Worm (Caenorhabditis elegans) whole organism, mixed stage, embryonic: ENCODE data around the gene R13A1.10.
A peak's percentile ranks its signal among the peaks of the same experiment; 100 is the strongest.

Source experiments
- M03D4.4 ChIP-seq: sonication (generic microtip); optimal IDR thresholded peaks from 2 replicates; lab custom pipeline; 2017; ENCODE audit warnings: mild to moderate bottlenecking, missing genetic modification characterization, missing compliant biosample characterization
- bed-3 ChIP-seq: fragments of 200-800 bp; sonication (Bioruptor generic); optimal IDR thresholded peaks from 3 replicates; lab custom pipeline; 2018; ENCODE audit warnings: mild to moderate bottlenecking, missing genetic modification characterization, moderate library complexity, missing compliant biosample characterization
- blmp-1 ChIP-seq: fragments of 150-350 bp; optimal IDR thresholded peaks from 2 replicates; lab custom pipeline; 2014; ENCODE audit warnings: missing biosample characterization, missing genetic modification characterization
- ceh-39 ChIP-seq: fragments of 150-350 bp; optimal IDR thresholded peaks from 2 replicates; lab custom pipeline; 2014; ENCODE audit warnings: missing biosample characterization, missing genetic modification characterization
- ceh-43 ChIP-seq: fragments of 200-800 bp; sonication (Bioruptor generic); optimal IDR thresholded peaks from 2 replicates; lab custom pipeline; 2018; ENCODE audit warnings: mild to moderate bottlenecking, missing genetic modification characterization, moderate library complexity, missing compliant biosample characterization
- ceh-83 ChIP-seq: fragments of 200-800 bp; sonication (Bioruptor generic); optimal IDR thresholded peaks from 2 replicates; lab custom pipeline; 2018; ENCODE audit warnings: mild to moderate bottlenecking, missing genetic modification characterization, missing compliant biosample characterization
- ces-1 ChIP-seq: fragments of 150-350 bp; optimal IDR thresholded peaks from 2 replicates; lab custom pipeline; 2014; ENCODE audit warnings: missing biosample characterization, missing genetic modification reagents, missing genetic modification characterization
- cnd-1 ChIP-seq: fragments of 200-800 bp; sonication (Bioruptor generic); optimal IDR thresholded peaks from 2 replicates; lab custom pipeline; 2018; ENCODE audit warnings: mild to moderate bottlenecking, missing genetic modification characterization, missing compliant biosample characterization
- flh-1 ChIP-seq: fragments of 200-800 bp; sonication (Bioruptor generic); optimal IDR thresholded peaks from 2 replicates; lab custom pipeline; 2018; ENCODE audit warnings: mild to moderate bottlenecking, missing genetic modification characterization, moderate library complexity, missing compliant biosample characterization
- ham-2 ChIP-seq: fragments of 200-800 bp; sonication (Bioruptor generic); optimal IDR thresholded peaks from 2 replicates; lab custom pipeline; 2018; ENCODE audit warnings: mild to moderate bottlenecking, missing genetic modification characterization, missing compliant biosample characterization
- hlh-1 ChIP-seq: fragments of 150-350 bp; optimal IDR thresholded peaks from 2 replicates; lab custom pipeline; 2014; ENCODE audit warnings: missing biosample characterization, missing genetic modification reagents, missing genetic modification characterization
- lin-13 ChIP-seq: fragments of 150-350 bp; optimal IDR thresholded peaks from 2 replicates; lab custom pipeline; 2014; ENCODE audit warnings: missing biosample characterization, missing genetic modification characterization
- mep-1 ChIP-seq: fragments of 150-350 bp; optimal IDR thresholded peaks from 2 replicates; lab custom pipeline; 2017; ENCODE audit warnings: missing biosample characterization, missing genetic modification reagents, missing genetic modification characterization, inconsistent platforms
- mls-2 ChIP-seq: sonication (generic microtip); optimal IDR thresholded peaks from 2 replicates; lab custom pipeline; 2016; ENCODE audit warnings: mild to moderate bottlenecking, missing genetic modification characterization, moderate library complexity, missing compliant biosample characterization
- nhr-12 ChIP-seq: fragments of 150-350 bp; optimal IDR thresholded peaks from 2 replicates; lab custom pipeline; 2014; ENCODE audit warnings: missing biosample characterization, missing genetic modification characterization
- nhr-2 ChIP-seq: fragments of 150-350 bp; optimal IDR thresholded peaks from 2 replicates; lab custom pipeline; 2014; ENCODE audit warnings: missing biosample characterization, missing genetic modification characterization
- nhr-237 ChIP-seq: fragments of 150-350 bp; optimal IDR thresholded peaks from 2 replicates; lab custom pipeline; 2014; ENCODE audit warnings: missing biosample characterization, missing genetic modification characterization
- nhr-28 ChIP-seq: fragments of 150-350 bp; optimal IDR thresholded peaks from 2 replicates; lab custom pipeline; 2014; ENCODE audit warnings: missing biosample characterization, missing genetic modification characterization
- nhr-76 ChIP-seq: sonication (generic microtip); optimal IDR thresholded peaks from 2 replicates; lab custom pipeline; 2017; ENCODE audit warnings: missing biosample characterization, missing genetic modification characterization
- pha-4 ChIP-seq: fragments of 150-350 bp; optimal IDR thresholded peaks from 2 replicates; lab custom pipeline; 2018; ENCODE audit warnings: missing biosample characterization, missing genetic modification reagents, missing genetic modification characterization
- snpc-4 ChIP-seq: fragments of 150-350 bp; optimal IDR thresholded peaks from 2 replicates; lab custom pipeline; 2014; ENCODE audit warnings: missing biosample characterization, missing genetic modification characterization
- sptf-1 ChIP-seq: sonication (generic microtip); optimal IDR thresholded peaks from 2 replicates; lab custom pipeline; 2017; ENCODE audit warnings: mild to moderate bottlenecking, missing genetic modification characterization, moderate library complexity, missing compliant biosample characterization
- unc-120 ChIP-seq: sonication (generic microtip); optimal IDR thresholded peaks from 2 replicates; lab custom pipeline; 2017; ENCODE audit warnings: missing genetic modification characterization, missing compliant biosample characterization; ENCODE audit not compliant: poor library complexity, severe bottlenecking
- unc-39 ChIP-seq: fragments of 150-350 bp; optimal IDR thresholded peaks from 2 replicates; lab custom pipeline; 2014; ENCODE audit warnings: missing biosample characterization, missing genetic modification characterization
- zip-8 ChIP-seq: fragments of 150-350 bp; optimal IDR thresholded peaks from 2 replicates; lab custom pipeline; 2014; ENCODE audit warnings: missing biosample characterization, missing genetic modification characterization
- ztf-11 ChIP-seq: fragments of 150-350 bp; optimal IDR thresholded peaks from 2 replicates; lab custom pipeline; 2014; ENCODE audit warnings: missing biosample characterization, missing genetic modification characterization

R13A1.10 gene

DNA sequence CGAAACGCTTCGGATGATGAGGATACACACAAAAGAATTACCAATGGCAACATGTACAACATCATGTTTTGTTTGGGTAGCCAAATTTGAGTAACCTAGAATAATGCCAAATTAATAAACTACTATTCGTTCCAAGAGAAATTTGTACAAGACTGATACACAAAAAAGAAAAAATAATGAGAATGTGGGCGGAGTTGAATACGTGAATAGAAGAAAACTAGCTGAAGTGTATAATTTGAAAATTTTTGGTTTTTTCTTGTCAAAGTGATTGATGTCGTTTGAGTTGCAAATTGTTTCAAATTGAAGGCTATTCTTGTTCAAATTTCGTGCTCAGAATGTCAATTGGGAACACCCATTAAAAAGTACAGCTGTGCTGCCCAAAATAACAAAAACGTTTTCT, 35.2 kb downstream of the R13A1.10 start, which contains the start of gene R13A1.5:
TSS of gene R13A1.5 (minus strand) at position 101 of the 400 bp plus-strand sequence.
- TF ChIP-seq bed-3 (GFP tag; lab: Kevin White, UChicago) (no peak), zip-8 (no peak), nhr-237 (tag; lab: Kevin White, UChicago) (no peak), nhr-2 (tag; lab: Kevin White, UChicago) (no peak), unc-39 (tag; lab: Kevin White, UChicago) (no peak), unc-120 (tag; lab: Kevin White, UChicago) (no peak), cnd-1 (tag; lab: Kevin White, UChicago) (no peak), snpc-4 (tag; lab: Kevin White, UChicago) (no peak), mep-1 (tag; lab: Kevin White, UChicago) (no peak), nhr-28 (tag; lab: Kevin White, UChicago) (no peak), ham-2 (no peak)

- TF ChIP-seq sptf-1 (tag; lab: Kevin White, UChicago) (no peak), unc-120 (tag; lab: Kevin White, UChicago) (no peak), mep-1 (tag; lab: Kevin White, UChicago) (no peak), ztf-11 (no peak), hlh-1 (tag; lab: Kevin White, UChicago) (no peak), pha-4 (tag; lab: Kevin White, UChicago) (no peak), ham-2 (no peak), lin-13 (tag; lab: Kevin White, UChicago) (no peak), snpc-4 (tag; lab: Kevin White, UChicago) (no peak), zip-8 (no peak), cnd-1 (tag; lab: Kevin White, UChicago) (no peak), ces-1 (GFP tag; lab: Kevin White, UChicago) (no peak), ceh-43 (GFP tag; lab: Kevin White, UChicago) (no peak)
These were observed 36.6 kb downstream of the R13A1.10 start for ce11 chrIV:7190409-7190808.

ce11 chrIV:7188528-7189422, 38.2 kb downstream of the R13A1.10 start, which contains the start of gene srlf-7:
TSS of gene srlf-7 (plus strand) at chrIV:7189287.
- TF ChIP-seq nhr-237 (tag; lab: Kevin White, UChicago), result no peak
- peak; percentile 69 for TF ChIP-seq ces-1 (GFP tag; lab: Kevin White, UChicago)
- TF ChIP-seq, all 35 proteins: peak for 1

DNA sequence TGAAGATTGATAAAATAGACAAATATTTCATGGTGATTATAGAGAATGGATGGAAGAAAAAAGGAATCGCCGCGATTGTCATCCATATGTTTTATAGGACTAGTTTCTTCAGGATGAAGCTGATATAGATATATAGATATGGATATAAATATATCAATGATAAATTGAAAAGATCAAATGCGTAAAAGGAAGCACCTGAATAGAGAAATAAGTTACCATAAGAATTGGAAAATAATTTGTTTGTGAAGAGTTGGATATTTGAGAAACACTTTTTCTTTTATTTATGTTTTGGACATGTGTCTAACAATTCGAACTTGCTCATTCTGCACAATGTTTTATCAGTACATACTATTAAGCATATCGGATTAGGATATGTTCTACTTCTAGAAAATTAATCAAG, 38.9 kb downstream of the R13A1.10 start, which contains the start of gene C42D4.13:
TSS of gene C42D4.13 (minus strand) at position 101 of the 400 bp plus-strand sequence.
- TF ChIP-seq M03D4.4 (tag; lab: Kevin White, UChicago), result no peak
- no peak for TF ChIP-seq blmp-1
- TF ChIP-seq mls-2, result no peak
- TF ChIP-seq nhr-12 (tag; lab: Kevin White, UChicago), result no peak
- TF ChIP-seq unc-120 (tag; lab: Kevin White, UChicago), result no peak
- no peak for TF ChIP-seq nhr-2 (tag; lab: Kevin White, UChicago)
- TF ChIP-seq sptf-1 (tag; lab: Kevin White, UChicago), result no peak
- no peak for TF ChIP-seq bed-3 (GFP tag; lab: Kevin White, UChicago)
- TF ChIP-seq pha-4 (tag; lab: Kevin White, UChicago), result no peak

DNA sequence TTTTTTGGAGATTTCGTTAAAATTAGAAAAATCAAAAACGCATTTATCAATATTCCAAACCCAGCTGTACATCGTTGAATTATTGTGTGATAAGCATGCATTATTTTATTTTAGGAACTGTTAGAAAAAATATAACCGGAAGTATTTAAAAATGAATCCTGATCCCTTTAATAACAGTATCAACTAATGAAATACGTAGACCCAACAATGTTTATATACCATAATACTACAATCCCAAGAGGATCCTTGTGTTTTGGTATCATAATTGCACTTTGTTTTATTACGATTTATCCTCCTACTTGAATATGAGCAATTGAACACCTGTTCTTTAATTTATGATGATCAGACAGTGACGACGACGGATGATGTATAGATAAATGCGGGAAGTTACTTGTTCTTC, 40.2 kb downstream of the R13A1.10 start, which contains the start of gene str-249:
TSS of gene str-249 (minus strand) at position 101 of the 400 bp plus-strand sequence.
- TF ChIP-seq ztf-11 (no peak), nhr-237 (tag; lab: Kevin White, UChicago) (no peak), nhr-28 (tag; lab: Kevin White, UChicago) (no peak), hlh-1 (tag; lab: Kevin White, UChicago) (no peak), cnd-1 (tag; lab: Kevin White, UChicago) (no peak), zip-8 (no peak), unc-120 (tag; lab: Kevin White, UChicago) (no peak), mep-1 (tag; lab: Kevin White, UChicago) (no peak), unc-39 (tag; lab: Kevin White, UChicago) (no peak), nhr-76 (tag; lab: Kevin White, UChicago) (no peak), mls-2 (no peak), ceh-39 (no peak), lin-13 (tag; lab: Kevin White, UChicago) (no peak), ceh-83 (GFP tag; lab: Kevin White, UChicago) (no peak), flh-1 (GFP tag; lab: Kevin White, UChicago) (no peak), ces-1 (GFP tag; lab: Kevin White, UChicago) (no peak), nhr-2 (tag; lab: Kevin White, UChicago) (no peak)
